Worm (Caenorhabditis elegans): ENCODE results near the gene T05C1.5.

DNA sequence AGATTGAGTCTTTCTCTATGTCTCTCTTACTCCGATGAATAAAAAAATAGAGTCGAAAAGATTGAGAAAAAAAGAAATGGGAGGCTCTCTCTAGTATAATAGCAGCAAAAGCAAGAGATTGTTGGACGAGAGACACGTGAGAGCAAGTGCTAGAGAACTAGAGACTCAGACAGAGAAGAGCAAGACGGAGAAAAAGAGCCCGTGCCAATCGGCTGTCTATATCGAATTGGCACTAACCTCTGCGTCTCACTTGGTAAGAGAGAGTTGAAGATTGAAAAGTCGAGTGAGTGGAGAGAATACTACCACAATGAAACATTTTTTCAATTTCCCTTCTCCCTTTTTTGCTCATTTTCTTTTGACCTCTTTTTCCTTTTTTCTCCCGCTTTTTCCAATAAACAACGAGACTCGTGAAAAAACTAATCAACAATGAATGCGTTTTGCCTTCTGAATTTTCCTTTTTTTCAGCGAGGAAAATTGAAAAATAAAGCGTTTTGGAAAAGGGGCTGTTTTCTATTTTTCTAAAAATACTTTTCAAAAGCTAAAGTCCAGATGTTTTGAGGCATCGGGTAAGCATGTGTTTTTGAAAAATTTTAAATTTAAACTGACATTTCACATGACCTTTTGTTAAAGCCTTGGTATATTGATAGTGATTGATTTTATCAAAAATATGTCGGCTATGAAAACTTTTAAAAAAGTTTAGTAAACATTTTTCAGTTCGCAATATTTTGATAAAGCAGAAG lies 16.1 kb upstream of the T05C1.5 start:
- TF ChIP-seq duxl-1 (tag; optimal IDR thresholded peaks at IDR 0.05; ENCODE audit: poor library complexity) (no peak), ztf-11 (tag; optimal IDR thresholded peaks at IDR 0.05) (no peak), mep-1 (tag; optimal IDR thresholded peaks at IDR 0.05) (peak; percentile 63), lsy-2 (tag; optimal IDR thresholded peaks at IDR 0.05) (peak; percentile 73 to 76), attf-4 (tag; optimal IDR thresholded peaks at IDR 0.05) (no peak), unc-62 (GFP tag; optimal IDR thresholded peaks at IDR 0.05 in 1 of 2) (peak in 1 of 2 experiments; percentile 93), unc-62 (tag; optimal IDR thresholded peaks at IDR 0.05) (no peak), snpc-4 (tag; optimal IDR thresholded peaks at IDR 0.05) (no peak), lin-39 (tag; optimal IDR thresholded peaks at IDR 0.05) (no peak), mdl-1 (tag; optimal IDR thresholded peaks at IDR 0.05) (peak in 1 of 2 experiments; percentile 82), skn-1 (tag; optimal IDR thresholded peaks at IDR 0.05) (no peak), ceh-32 (tag; optimal IDR thresholded peaks at IDR 0.05; ENCODE audit: poor library complexity) (no peak), lin-15B (tag; optimal IDR thresholded peaks at IDR 0.05) (no peak), gei-8 (GFP tag; optimal IDR thresholded peaks at IDR 0.05) (no peak)

Measured in whole organism, L4 larva.